Worm (Caenorhabditis elegans) whole organism, L3 larva: ENCODE measurements around the gene C12D8.13.

ENCODE experiments used
- ZK546.5 ChIP-seq: sonication (generic microtip); optimal IDR thresholded peaks from 2 replicates; lab custom pipeline; 2017; ENCODE audit warnings: missing biosample characterization, missing genetic modification characterization
- aly-2 ChIP-seq: fragments of 150-350 bp; optimal IDR thresholded peaks from 2 replicates; lab custom pipeline; 2014; ENCODE audit warnings: missing biosample characterization, missing genetic modification characterization
- ceh-28 ChIP-seq: fragments of 150-350 bp; optimal IDR thresholded peaks from 2 replicates; lab custom pipeline; 2014; ENCODE audit warnings: missing biosample characterization, missing genetic modification reagents, missing genetic modification characterization
- ceh-9 ChIP-seq: sonication (generic microtip); optimal IDR thresholded peaks from 2 replicates; lab custom pipeline; 2018; ENCODE audit warnings: missing biosample characterization, missing genetic modification characterization
- daf-12 ChIP-seq: fragments of 150-350 bp; optimal IDR thresholded peaks from 2 replicates; lab custom pipeline; 2014; ENCODE audit warnings: missing biosample characterization, missing genetic modification reagents, missing genetic modification characterization
- egl-27 ChIP-seq: sonication (generic microtip); optimal IDR thresholded peaks from 4 replicates; lab custom pipeline; 2017; ENCODE audit warnings: missing biosample characterization, missing genetic modification reagents, missing genetic modification characterization
- elt-1 ChIP-seq: fragments of 150-350 bp; optimal IDR thresholded peaks from 2 replicates; lab custom pipeline; 2014; ENCODE audit warnings: missing biosample characterization, missing genetic modification characterization
- elt-2 ChIP-seq: sonication (generic microtip); optimal IDR thresholded peaks from 2 replicates; lab custom pipeline; 2016; ENCODE audit warnings: missing genetic modification reagents, mild to moderate bottlenecking, missing genetic modification characterization, missing compliant biosample characterization
- fkh-10 ChIP-seq: sonication (generic microtip); optimal IDR thresholded peaks from 2 replicates; lab custom pipeline; 2017; ENCODE audit warnings: missing biosample characterization, missing genetic modification reagents, missing genetic modification characterization
- fkh-2 ChIP-seq: fragments of 150-350 bp; optimal IDR thresholded peaks from 2 replicates; lab custom pipeline; 2014; ENCODE audit warnings: missing biosample characterization, missing genetic modification reagents, missing genetic modification characterization
- hmg-11 ChIP-seq: sonication (generic microtip); optimal IDR thresholded peaks from 2 replicates; lab custom pipeline; 2016; ENCODE audit warnings: missing genetic modification characterization, missing compliant biosample characterization
- lin-15B ChIP-seq: fragments of 150-350 bp; optimal IDR thresholded peaks from 2 replicates; lab custom pipeline; 2014; ENCODE audit warnings: missing biosample characterization, missing genetic modification characterization
- mml-1 ChIP-seq: fragments of 150-350 bp; sonication (generic microtip); optimal IDR thresholded peaks from 3 replicates; lab custom pipeline; 2014; ENCODE audit warnings: missing biosample characterization, missing genetic modification characterization
- nhr-11 ChIP-seq: fragments of 150-350 bp; optimal IDR thresholded peaks from 2 replicates; lab custom pipeline; 2014; ENCODE audit warnings: missing biosample characterization, missing genetic modification characterization
- nhr-12 ChIP-seq: fragments of 150-350 bp; optimal IDR thresholded peaks from 2 replicates; lab custom pipeline; 2014; ENCODE audit warnings: missing biosample characterization, missing genetic modification characterization
- nhr-237 ChIP-seq: fragments of 150-350 bp; optimal IDR thresholded peaks from 2 replicates; lab custom pipeline; 2014; ENCODE audit warnings: missing biosample characterization, missing genetic modification characterization
- nhr-28 ChIP-seq: fragments of 150-350 bp; optimal IDR thresholded peaks from 2 replicates; lab custom pipeline; 2014; ENCODE audit warnings: missing biosample characterization, missing genetic modification characterization
- nhr-43 ChIP-seq: sonication (generic microtip); optimal IDR thresholded peaks from 2 replicates; lab custom pipeline; 2016; ENCODE audit warnings: mild to moderate bottlenecking, missing genetic modification characterization, missing compliant biosample characterization; ENCODE audit not compliant: poor library complexity, severe bottlenecking
- nhr-77 ChIP-seq: fragments of 150-350 bp; optimal IDR thresholded peaks from 2 replicates; lab custom pipeline; 2014; ENCODE audit warnings: missing biosample characterization, missing genetic modification characterization
- pha-4 ChIP-seq: fragments of 150-350 bp; optimal IDR thresholded peaks from 2 replicates; lab custom pipeline; 2014; ENCODE audit warnings: missing biosample characterization, missing genetic modification reagents, missing genetic modification characterization
- pqm-1 ChIP-seq: fragments of 150-350 bp; optimal IDR thresholded peaks from 2 replicates; lab custom pipeline; 2017; ENCODE audit warnings: missing biosample characterization, missing genetic modification characterization, inconsistent platforms
- sea-2 ChIP-seq: fragments of 150-350 bp; sonication (generic microtip); optimal IDR thresholded peaks from 4 replicates; lab custom pipeline; 2014; ENCODE audit warnings: missing biosample characterization, missing genetic modification reagents, missing genetic modification characterization
- skn-1 ChIP-seq: fragments of 150-350 bp; optimal IDR thresholded peaks from 2 replicates; lab custom pipeline; 2014; ENCODE audit warnings: missing biosample characterization, missing genetic modification characterization
- snpc-4 ChIP-seq: fragments of 150-350 bp; optimal IDR thresholded peaks from 2 replicates; lab custom pipeline; 2014; ENCODE audit warnings: missing biosample characterization, missing genetic modification characterization
- tbx-2 ChIP-seq: sonication (generic microtip); optimal IDR thresholded peaks from 2 replicates; lab custom pipeline; 2016; ENCODE audit warnings: mild to moderate bottlenecking, missing genetic modification characterization, missing compliant biosample characterization
- unc-39 ChIP-seq: sonication (generic microtip); optimal IDR thresholded peaks from 4 replicates; lab custom pipeline; 2017; ENCODE audit warnings: missing biosample characterization, missing genetic modification characterization
- unc-62 ChIP-seq: fragments of 150-350 bp; sonication (generic microtip); optimal IDR thresholded peaks from 4 replicates; lab custom pipeline; 2014; ENCODE audit warnings: missing biosample characterization, missing genetic modification reagents, missing genetic modification characterization
- zag-1 ChIP-seq: fragments of 150-350 bp; optimal IDR thresholded peaks from 2 replicates; lab custom pipeline; 2014; ENCODE audit warnings: missing biosample characterization, missing genetic modification characterization
- ztf-4 ChIP-seq: fragments of 150-350 bp; optimal IDR thresholded peaks from 2 replicates; lab custom pipeline; 2014; ENCODE audit warnings: missing biosample characterization, missing genetic modification characterization

The C12D8.13 gene

DNA sequence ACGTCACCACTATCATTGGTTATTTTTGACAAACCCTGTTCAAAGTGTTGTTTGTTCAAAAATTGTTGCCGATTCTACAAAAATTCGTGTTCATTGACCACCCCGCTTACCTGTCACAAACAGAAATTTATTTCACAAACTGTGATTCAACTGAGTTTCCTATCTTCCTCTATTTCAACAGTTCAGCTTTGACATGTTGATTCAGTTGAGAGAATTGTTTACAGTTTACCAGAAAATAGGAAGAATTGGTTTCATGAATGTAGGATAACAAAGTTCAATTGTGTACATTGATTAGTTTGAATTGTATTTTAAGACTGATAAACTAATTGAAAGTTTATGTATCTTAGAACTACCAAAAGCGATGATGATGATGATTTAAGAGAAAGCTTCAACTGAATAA, 25.1 kb upstream of the C12D8.13 start:
- TF ChIP-seq skn-1 (tag; lab: Kevin White, UChicago), result no peak
- TF ChIP-seq pqm-1 (tag; lab: Kevin White, UChicago), result peak; percentile 30
- no peak for TF ChIP-seq ceh-9 (tag; lab: Kevin White, UChicago)
- TF ChIP-seq ceh-28 (tag; lab: Kevin White, UChicago), result no peak
- TF ChIP-seq elt-2 (tag; lab: Kevin White, UChicago), result peak; percentile 38
- no peak for TF ChIP-seq daf-12 (tag; lab: Kevin White, UChicago)
- no peak for TF ChIP-seq elt-1 (tag; lab: Kevin White, UChicago)
- no peak for TF ChIP-seq sea-2 (GFP tag; lab: Kevin White, UChicago)
- no peak for TF ChIP-seq unc-62 (GFP tag; lab: Kevin White, UChicago)
- peak; percentile 90 for TF ChIP-seq pha-4 (tag; lab: Kevin White, UChicago)
- no peak for TF ChIP-seq mml-1
- no peak for TF ChIP-seq hmg-11 (tag; lab: Kevin White, UChicago)

DNA sequence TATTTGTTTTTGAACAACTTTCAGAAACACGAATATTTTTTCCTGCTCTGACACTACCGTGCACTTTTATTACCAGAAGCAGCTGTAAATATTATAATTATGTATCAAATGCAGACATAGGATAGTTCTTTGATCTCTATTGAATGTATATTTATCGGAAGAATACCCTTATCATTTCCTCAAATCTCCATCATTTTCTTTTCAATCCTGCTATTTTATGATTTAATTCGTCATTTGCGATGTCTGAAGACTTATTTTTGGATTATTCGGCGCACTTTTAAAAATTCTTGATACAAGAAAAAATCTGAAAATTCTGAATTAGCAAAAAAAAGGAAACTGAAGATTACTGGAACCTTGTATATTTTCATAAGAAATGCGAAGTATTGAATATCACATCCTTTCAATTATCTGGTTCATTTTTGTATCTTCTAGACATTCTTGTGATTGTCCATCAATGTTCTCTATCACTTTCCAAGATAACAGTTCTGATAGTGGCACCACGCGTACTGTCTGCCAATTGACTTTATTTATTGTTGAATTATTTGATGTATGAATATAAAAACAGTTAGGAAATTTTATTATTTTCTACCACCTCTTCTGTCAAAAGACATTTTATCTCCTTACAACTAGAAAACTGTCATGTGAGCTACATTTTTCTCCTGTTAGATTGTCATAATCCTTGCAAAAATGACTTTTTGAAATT, 23.7 kb upstream of the C12D8.13 start:
- TF ChIP-seq elt-1 (tag; lab: Kevin White, UChicago) (no peak), nhr-12 (tag; lab: Kevin White, UChicago) (no peak), nhr-43 (tag; lab: Kevin White, UChicago) (no peak), pha-4 (tag; lab: Kevin White, UChicago) (no peak), nhr-11 (no peak), pqm-1 (tag; lab: Kevin White, UChicago) (peak; percentile 2), lin-15B (tag; lab: Kevin White, UChicago) (no peak), aly-2 (tag; lab: Kevin White, UChicago) (no peak), elt-2 (tag; lab: Kevin White, UChicago) (peak; percentile 68)

DNA sequence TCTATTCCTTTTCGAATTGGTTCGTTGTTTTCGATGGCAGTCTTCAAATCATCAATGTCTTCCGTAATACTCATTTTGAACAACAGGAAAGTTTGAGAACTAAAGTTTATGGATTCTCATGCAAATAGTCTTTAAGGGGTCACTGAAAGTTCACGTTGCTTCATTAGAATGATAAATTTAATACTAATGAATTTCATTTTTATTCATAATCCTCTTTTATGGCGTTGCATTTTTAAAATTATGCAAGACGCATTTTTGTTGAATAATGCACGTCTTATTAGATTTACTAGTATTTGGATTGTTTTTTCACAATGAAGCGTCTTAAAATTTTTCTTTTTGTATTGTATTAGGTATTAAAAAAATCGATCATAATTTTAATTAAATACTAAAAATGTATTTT, 22.6 kb upstream of the C12D8.13 start, which contains the start of gene C12D8.9:
Gene C12D8.9, minus strand, starts transcription at position 101 of the 400 bp plus-strand sequence.
- TF ChIP-seq sea-2 (GFP tag; lab: Kevin White, UChicago) (no peak), lin-15B (tag; lab: Kevin White, UChicago) (no peak), unc-39 (tag; lab: Kevin White, UChicago) (no peak), elt-2 (tag; lab: Kevin White, UChicago) (no peak), ceh-9 (tag; lab: Kevin White, UChicago) (no peak), nhr-28 (tag; lab: Kevin White, UChicago) (no peak), snpc-4 (tag; lab: Kevin White, UChicago) (no peak), nhr-237 (tag; lab: Kevin White, UChicago) (no peak), zag-1 (tag; lab: Kevin White, UChicago) (no peak), fkh-10 (GFP tag; lab: Kevin White, UChicago) (no peak), hmg-11 (tag; lab: Kevin White, UChicago) (no peak), fkh-2 (tag; lab: Kevin White, UChicago) (no peak), egl-27 (tag; lab: Kevin White, UChicago) (no peak), ztf-4 (no peak), daf-12 (tag; lab: Kevin White, UChicago) (no peak), ZK546.5 (tag; lab: Kevin White, UChicago) (no peak), pqm-1 (tag; lab: Kevin White, UChicago) (no peak), nhr-77 (tag; lab: Kevin White, UChicago) (no peak), tbx-2 (no peak)

- no peak for TF ChIP-seq mml-1
- no peak for TF ChIP-seq fkh-2 (tag; lab: Kevin White, UChicago)
These were observed 20.8 kb upstream of the C12D8.13 start, which contains the start of the genes C12D8.21 and col-148 for ce11 chrV:10241121-10241803. Gene C12D8.21 (minus strand): TSS chrV:10241188. Gene col-148 (plus strand): TSS chrV:10241753.

ce11 chrV:10239861-10240260, 19.4 kb upstream of the C12D8.13 start, which contains the start of gene fipr-8:
Gene fipr-8 (minus strand): TSS chrV:10239961.
- TF ChIP-seq nhr-77 (tag; lab: Kevin White, UChicago) (no peak), unc-62 (GFP tag; lab: Kevin White, UChicago) (no peak)
- TF ChIP-seq, all 47 proteins: peak for 0
